Fruit fly (Drosophila melanogaster) whole organism, embryonic: Measurements from ENCODE around the gene CG43347.

Experiments used
- ATbp ChIP-seq: fragments of 200-800 bp; sonication (Bioruptor generic); optimal IDR thresholded peaks from 2 replicates; lab custom pipeline; 2017; ENCODE audit warnings: missing biosample characterization, mild to moderate bottlenecking, missing genetic modification characterization, missing genetic modification reagents
- CG10366 ChIP-seq: fragments of 200-800 bp; sonication (Bioruptor generic); IDR thresholded peaks from 2 replicates; pipeline ENCODE4 v1.3.6; 2022; ENCODE audit warnings: missing biosample characterization, missing genetic modification characterization
- CG14014 ChIP-seq: fragments of 200-800 bp; sonication (Bioruptor generic); IDR thresholded peaks from 2 replicates; pipeline ENCODE4 v1.3.6; 2022; ENCODE audit warnings: missing biosample characterization, missing genetic modification characterization
- CG2120 ChIP-seq: fragments of 200-800 bp; sonication (Bioruptor generic); optimal IDR thresholded peaks from 3 replicates; lab custom pipeline; 2016; ENCODE audit warnings: missing biosample characterization, missing genetic modification characterization
- CG34376 ChIP-seq: fragments of 200-800 bp; sonication (Bioruptor generic); optimal IDR thresholded peaks from 2 replicates; lab custom pipeline; 2018; ENCODE audit warnings: missing biosample characterization, mild to moderate bottlenecking, missing genetic modification characterization
- CG6765 ChIP-seq: fragments of 200-800 bp; sonication (Bioruptor generic); optimal IDR thresholded peaks from 3 replicates; lab custom pipeline; 2017; ENCODE audit warnings: missing biosample characterization, mild to moderate bottlenecking, missing genetic modification characterization
- CG6854 ChIP-seq: fragments of 200-800 bp; sonication (Bioruptor generic); optimal IDR thresholded peaks from 3 replicates; lab custom pipeline; 2017; ENCODE audit warnings: missing biosample characterization, mild to moderate bottlenecking, missing genetic modification characterization
- CG7556 ChIP-seq: fragments of 200-800 bp; sonication (Bioruptor generic); optimal IDR thresholded peaks from 2 replicates; lab custom pipeline; 2017; ENCODE audit warnings: missing biosample characterization, mild to moderate bottlenecking, missing genetic modification characterization
- Camta ChIP-seq: fragments of 200-800 bp; sonication (Bioruptor generic); optimal IDR thresholded peaks from 2 replicates; lab custom pipeline; 2016; ENCODE audit warnings: missing biosample characterization, missing genetic modification characterization
- Chrac-16 ChIP-seq: fragments of 200-800 bp; sonication (Bioruptor generic); optimal IDR thresholded peaks from 3 replicates; lab custom pipeline; 2016; ENCODE audit warnings: missing biosample characterization, missing genetic modification characterization
- Dad ChIP-seq: fragments of 200-800 bp; sonication (Bioruptor generic); optimal IDR thresholded peaks from 3 replicates; lab custom pipeline; 2016; ENCODE audit warnings: missing biosample characterization, missing genetic modification characterization
- E2f1 ChIP-seq: fragments of 200-800 bp; sonication (Bioruptor generic); IDR thresholded peaks from 2 replicates; pipeline ENCODE4 v1.3.6; 2022; ENCODE audit warnings: missing biosample characterization, missing genetic modification characterization
- Gsc ChIP-seq: fragments of 200-800 bp; sonication (Bioruptor generic); IDR thresholded peaks from 2 replicates; pipeline ENCODE4 v1.3.6; 2022; ENCODE audit warnings: missing biosample characterization, missing genetic modification characterization
- Hsf ChIP-seq: fragments of 200-800 bp; sonication (Bioruptor generic); optimal IDR thresholded peaks from 3 replicates; lab custom pipeline; 2016; ENCODE audit warnings: missing biosample characterization, missing genetic modification characterization
- Nf-YC ChIP-seq: fragments of 200-800 bp; optimal IDR thresholded peaks from 3 replicates; lab custom pipeline; 2019; ENCODE audit warnings: missing biosample characterization, mild to moderate bottlenecking, missing genetic modification characterization, moderate library complexity
- Rfx ChIP-seq: fragments of 200-800 bp; sonication (Bioruptor generic); IDR thresholded peaks from 2 replicates; pipeline ENCODE4 v1.3.6; 2022; ENCODE audit warnings: missing biosample characterization, missing genetic modification characterization
- Trl ChIP-seq, 3 experiments: fragments of >200 bp in 2 of 3; fragments of 200-800 bp in 1 of 3; sonication (Bioruptor generic) in 1 of 3; optimal IDR thresholded peaks; 2 replicates in 1 of 3; 3 replicates in 2 of 3; lab custom pipeline; 2016 to 2017; ENCODE audit warnings: missing biosample characterization in 1 of 3, missing genetic modification characterization in 1 of 3
- Usf ChIP-seq: fragments of 200-800 bp; sonication (Bioruptor generic); optimal IDR thresholded peaks from 2 replicates; lab custom pipeline; 2017; ENCODE audit warnings: missing genotype, missing biosample characterization, missing genetic modification characterization
- Xrp1 ChIP-seq: fragments of 200-800 bp; sonication (Bioruptor generic); IDR thresholded peaks from 2 replicates; pipeline ENCODE4 v1.3.6; 2022; ENCODE audit warnings: missing biosample characterization, missing genetic modification characterization
- abd-A ChIP-seq: fragments of 200-800 bp; sonication (Bioruptor generic); optimal IDR thresholded peaks from 3 replicates; lab custom pipeline; 2019; ENCODE audit warnings: missing biosample characterization, mild to moderate bottlenecking, missing genetic modification characterization, moderate library complexity
- bab2 ChIP-seq: fragments of 200-800 bp; sonication (Bioruptor generic); optimal IDR thresholded peaks from 2 replicates; lab custom pipeline; 2016; ENCODE audit warnings: missing biosample characterization, missing genetic modification characterization
- bigmax ChIP-seq: fragments of 200-800 bp; sonication (Bioruptor generic); optimal IDR thresholded peaks from 2 replicates; lab custom pipeline; 2018; ENCODE audit warnings: missing biosample characterization, mild to moderate bottlenecking, missing genetic modification characterization
- cg ChIP-seq: fragments of 200-800 bp; sonication (Bioruptor generic); optimal IDR thresholded peaks from 3 replicates; lab custom pipeline; 2019; ENCODE audit warnings: missing biosample characterization, mild to moderate bottlenecking, missing genetic modification characterization, moderate library complexity
- corto ChIP-seq: fragments of 200-800 bp; sonication (Bioruptor generic); optimal IDR thresholded peaks from 2 replicates; lab custom pipeline; 2016; ENCODE audit warnings: missing biosample characterization, mild to moderate bottlenecking, missing genetic modification characterization, moderate library complexity
- dimm ChIP-seq: fragments of 200-800 bp; sonication (Bioruptor generic); IDR thresholded peaks from 2 replicates; pipeline ENCODE4 v1.3.6; 2022; ENCODE audit warnings: missing biosample characterization, missing genetic modification characterization
- dysf ChIP-seq: fragments of 200-800 bp; sonication (Bioruptor generic); IDR thresholded peaks from 3 replicates; pipeline ENCODE4 v1.3.6; 2022; ENCODE audit warnings: missing biosample characterization, missing genetic modification characterization
- fd102C ChIP-seq: fragments of 200-800 bp; sonication (Bioruptor generic); optimal IDR thresholded peaks from 2 replicates; lab custom pipeline; 2018; ENCODE audit warnings: missing biosample characterization, mild to moderate bottlenecking, missing genetic modification characterization, moderate library complexity
- fd96Cb ChIP-seq: fragments of 200-800 bp; sonication (Bioruptor generic); optimal IDR thresholded peaks from 2 replicates; lab custom pipeline; 2018; ENCODE audit warnings: missing biosample characterization, mild to moderate bottlenecking, missing genetic modification characterization, moderate library complexity
- grn ChIP-seq: fragments of 200-800 bp; sonication (Bioruptor generic); optimal IDR thresholded peaks from 3 replicates; lab custom pipeline; 2017; ENCODE audit warnings: missing biosample characterization, missing genetic modification characterization
- gro ChIP-seq: fragments of 200-800 bp; sonication (Bioruptor generic); optimal IDR thresholded peaks from 2 replicates; lab custom pipeline; 2016; ENCODE audit warnings: missing biosample characterization, missing genetic modification characterization
- gsb-n ChIP-seq: fragments of 200-800 bp; sonication (Bioruptor generic); optimal IDR thresholded peaks from 3 replicates; lab custom pipeline; 2018; ENCODE audit warnings: missing biosample characterization, mild to moderate bottlenecking, missing genetic modification characterization
- gt ChIP-seq: fragments of 200-800 bp; sonication (Bioruptor generic); IDR thresholded peaks from 2 replicates; pipeline ENCODE4 v1.3.6; 2022; ENCODE audit warnings: missing biosample characterization, missing genetic modification characterization
- ham ChIP-seq: fragments of 200-800 bp; sonication (Bioruptor generic); IDR thresholded peaks from 2 replicates; pipeline ENCODE4 v1.3.6; 2022; ENCODE audit warnings: missing biosample characterization, missing genetic modification characterization
- hb ChIP-seq: fragments of 200-800 bp; sonication (Bioruptor generic); IDR thresholded peaks from 3 replicates; pipeline ENCODE4 v1.3.6; 2022; ENCODE audit warnings: missing biosample characterization, missing genetic modification characterization; ENCODE audit not compliant: partially characterized antibody
- jumu ChIP-seq: fragments of 200-800 bp; sonication (Bioruptor generic); optimal IDR thresholded peaks from 3 replicates; lab custom pipeline; 2016; ENCODE audit warnings: missing biosample characterization, missing genetic modification characterization
- mirr ChIP-seq: fragments of 200-800 bp; sonication (Bioruptor generic); optimal IDR thresholded peaks from 3 replicates; lab custom pipeline; 2018; ENCODE audit warnings: missing biosample characterization, mild to moderate bottlenecking, missing genetic modification characterization
- nau ChIP-seq: fragments of 200-800 bp; sonication (Bioruptor generic); optimal IDR thresholded peaks from 3 replicates; lab custom pipeline; 2017; ENCODE audit warnings: missing biosample characterization, mild to moderate bottlenecking, missing genetic modification characterization, missing genetic modification reagents
- nerfin-1 ChIP-seq: fragments of 200-800 bp; sonication (Bioruptor generic); optimal IDR thresholded peaks from 3 replicates; lab custom pipeline; 2019; ENCODE audit warnings: missing biosample characterization, mild to moderate bottlenecking, missing genetic modification characterization, moderate library complexity
- onecut ChIP-seq: fragments of 200-800 bp; sonication (Bioruptor generic); IDR thresholded peaks from 2 replicates; pipeline ENCODE4 v1.3.6; 2022; ENCODE audit warnings: missing biosample characterization, missing genetic modification characterization
- org-1 ChIP-seq: fragments of 200-800 bp; sonication (Bioruptor generic); optimal IDR thresholded peaks from 2 replicates; lab custom pipeline; 2017; ENCODE audit warnings: missing biosample characterization, missing genetic modification characterization
- prd ChIP-seq, 3 experiments: fragments of >200 bp in 2 of 3; fragments of 200-800 bp in 1 of 3; sonication (Bioruptor generic) in 1 of 3; optimal IDR thresholded peaks in 2 of 3; IDR thresholded peaks in 1 of 3; 2 replicates in 2 of 3; 3 replicates in 1 of 3; pipeline versions ENCODE4 v1.3.6 to Lab custom; 2017 to 2022; ENCODE audit warnings: missing biosample characterization in 1 of 3, missing genetic modification characterization in 1 of 3
- ranshi ChIP-seq: fragments of 200-800 bp; sonication (Bioruptor generic); IDR thresholded peaks from 2 replicates; pipeline ENCODE4 v1.3.6; 2022; ENCODE audit warnings: missing biosample characterization, missing genetic modification characterization
- scrt ChIP-seq: fragments of 200-800 bp; sonication (Bioruptor generic); optimal IDR thresholded peaks from 2 replicates; lab custom pipeline; 2018; ENCODE audit warnings: missing biosample characterization, mild to moderate bottlenecking, missing genetic modification characterization, moderate library complexity
- sisA ChIP-seq: fragments of 200-800 bp; sonication (Bioruptor generic); IDR thresholded peaks from 2 replicates; pipeline ENCODE4 v1.3.6; 2022; ENCODE audit warnings: missing biosample characterization, missing genetic modification characterization
- slp2 ChIP-seq: fragments of 200-800 bp; sonication (Bioruptor generic); optimal IDR thresholded peaks from 2 replicates; lab custom pipeline; 2016; ENCODE audit warnings: missing biosample characterization, missing genetic modification characterization
- sob ChIP-seq: fragments of 200-800 bp; sonication (Bioruptor generic); IDR thresholded peaks from 2 replicates; pipeline ENCODE4 v1.3.6; 2022; ENCODE audit warnings: missing biosample characterization, missing genetic modification characterization
- sr ChIP-seq: fragments of 200-800 bp; sonication (Bioruptor generic); IDR thresholded peaks from 3 replicates; pipeline ENCODE4 v1.3.6; 2022; ENCODE audit warnings: missing biosample characterization, missing genetic modification characterization
- ssp ChIP-seq: fragments of 200-800 bp; sonication (Bioruptor generic); IDR thresholded peaks from 2 replicates; pipeline ENCODE4 v1.3.6; 2022; ENCODE audit warnings: missing biosample characterization, missing genetic modification characterization
- tap ChIP-seq: fragments of 200-800 bp; optimal IDR thresholded peaks from 3 replicates; lab custom pipeline; 2019; ENCODE audit warnings: missing biosample characterization, mild to moderate bottlenecking, missing genetic modification characterization, moderate library complexity
- tin ChIP-seq: fragments of 200-800 bp; sonication (Bioruptor generic); optimal IDR thresholded peaks from 3 replicates; lab custom pipeline; 2016; ENCODE audit warnings: missing biosample characterization, missing genetic modification characterization
- zen2 ChIP-seq: fragments of 200-800 bp; sonication (Bioruptor generic); IDR thresholded peaks from 3 replicates; pipeline ENCODE4 v1.3.6; 2022; ENCODE audit warnings: missing biosample characterization, missing genetic modification characterization; ENCODE audit not compliant: partially characterized antibody

The CG43347 gene

dm6 chrX:10628874-10629273, 8.9 kb upstream of the CG43347 start (continued):
- TF ChIP-seq dysf (GFP tag; lab: Robert Waterston, UW), result peak; percentile 53; the same call in 1 of the 3 replicates
- TF ChIP-seq nau, result peak; percentile 35
- peak; percentile 82 for TF ChIP-seq CG7556 (GFP tag; lab: Kevin White, UChicago)
- no peak for TF ChIP-seq Usf (GFP tag; lab: Kevin White, UChicago)
- TF ChIP-seq bab2 (GFP tag; lab: Kevin White, UChicago), result peak; percentile 30
- TF ChIP-seq abd-A (tag; lab: Kevin White, UChicago), result no peak
- TF ChIP-seq nerfin-1 (tag; lab: Kevin White, UChicago), result no peak
- TF ChIP-seq Xrp1 (GFP tag; lab: Robert Waterston, UW), result peak; percentile 32; the same call in 1 of the 2 replicates
- TF ChIP-seq sob (GFP tag; lab: Robert Waterston, UW), result no peak
- TF ChIP-seq Camta (GFP tag; lab: Kevin White, UChicago), result peak; percentile 10
- TF ChIP-seq fd102C, result no peak
- peak; percentile 5 for TF ChIP-seq Chrac-16 (GFP tag; lab: Kevin White, UChicago)
- no peak for TF ChIP-seq CG34376 (GFP tag; lab: Kevin White, UChicago)
- peak; percentile 42 for TF ChIP-seq tin (GFP tag; lab: Kevin White, UChicago)
- no peak for TF ChIP-seq corto (GFP tag; lab: Kevin White, UChicago)
- TF ChIP-seq ranshi (GFP tag; lab: Robert Waterston, UW), result no peak
- peak; percentile 34 for TF ChIP-seq gsb-n
- TF ChIP-seq gt, result no peak
- TF ChIP-seq zen2 (GFP tag; lab: Robert Waterston, UW), result no peak
- no peak for TF ChIP-seq CG10366
- TF ChIP-seq dimm (GFP tag; lab: Robert Waterston, UW), result no peak
- peak; percentile 58 for TF ChIP-seq CG6854 (GFP tag; lab: Kevin White, UChicago)
- TF ChIP-seq Rfx (GFP tag; lab: Robert Waterston, UW), result 0 out of 2 replicates have a peak, but pooled peaks have one; percentile 14
- TF ChIP-seq hb (GFP tag; lab: Robert Waterston, UW), result 0 out of 3 replicates have a peak, but pooled peaks have one; percentile 12
- peak; percentile 18; the same call in 1 of the 2 replicates for TF ChIP-seq E2f1
- TF ChIP-seq Hsf (GFP tag; lab: Kevin White, UChicago), result peak; percentile 61
- TF ChIP-seq prd (optimal IDR thresholded peaks at IDR 0.05; lab: Kevin White, UChicago), result no peak
- TF ChIP-seq prd (GFP tag; IDR thresholded peaks at IDR 0.05; lab: Robert Waterston, UW), result 0 out of 3 replicates have a peak, but pooled peaks have one; percentile 27
- no peak for TF ChIP-seq ham (GFP tag; lab: Robert Waterston, UW)
- no peak for TF ChIP-seq sisA
- peak; percentile 16 for TF ChIP-seq gro (GFP tag; lab: Kevin White, UChicago)
- no peak for TF ChIP-seq Nf-YC
- TF ChIP-seq CG14014 (GFP tag; lab: Robert Waterston, UW), result no peak
- TF ChIP-seq jumu (GFP tag; lab: Kevin White, UChicago), result no peak
- TF ChIP-seq bigmax (GFP tag; lab: Kevin White, UChicago), result no peak
- peak; percentile 77 for TF ChIP-seq CG2120 (GFP tag; lab: Kevin White, UChicago)
- TF ChIP-seq grn, result no peak
- TF ChIP-seq ssp (GFP tag; lab: Robert Waterston, UW), result no peak
- no peak for TF ChIP-seq slp2
- TF ChIP-seq mirr (GFP tag; lab: Kevin White, UChicago), result no peak
- TF ChIP-seq CG6765 (GFP tag; lab: Kevin White, UChicago), result no peak
- no peak for TF ChIP-seq ATbp
- TF ChIP-seq fd96Cb (tag; lab: Kevin White, UChicago), result peak; percentile 55
- no peak for TF ChIP-seq Trl (optimal IDR thresholded peaks at IDR 0.05; lab: Kevin White, UChicago)
- peak; percentile 45 for TF ChIP-seq Trl (GFP tag; optimal IDR thresholded peaks at IDR 0.05; lab: Kevin White, UChicago)
- no peak for TF ChIP-seq Dad (GFP tag; lab: Kevin White, UChicago)
- no peak for TF ChIP-seq Gsc (GFP tag; lab: Robert Waterston, UW)
- TF ChIP-seq org-1 (GFP tag; lab: Kevin White, UChicago), result peak; percentile 54
- no peak for TF ChIP-seq cg (GFP tag; lab: Kevin White, UChicago)
- TF ChIP-seq sr, result no peak
- TF ChIP-seq onecut, result no peak
- no peak for TF ChIP-seq tap (tag; lab: Kevin White, UChicago)
- peak; percentile 28 for TF ChIP-seq scrt (GFP tag; lab: Kevin White, UChicago)
